Fruit fly (Drosophila melanogaster) whole organism: ENCODE measurements around the gene CG14615.

Source experiments
- CG8478 ChIP-seq: fragments of >200 bp; optimal IDR thresholded peaks from 2 replicates; lab custom pipeline; 2018; ENCODE audit warnings: inconsistent platforms
- Dll ChIP-seq: fragments of >200 bp; optimal IDR thresholded peaks from 2 replicates; lab custom pipeline; 2017
- EcR ChIP-seq, 2 experiments: fragments of >200 bp; optimal IDR thresholded peaks; 2 replicates each; lab custom pipeline; 2017; ENCODE audit warnings: missing biosample characterization in 2 of 2, missing genetic modification characterization in 2 of 2, missing genetic modification reagents in 2 of 2
- pan ChIP-seq: fragments of >200 bp; optimal IDR thresholded peaks from 2 replicates; lab custom pipeline; 2017
- psq ChIP-seq: fragments of >200 bp; optimal IDR thresholded peaks from 2 replicates; lab custom pipeline; 2017
- usp ChIP-seq: fragments of >200 bp; optimal IDR thresholded peaks from 2 replicates; lab custom pipeline; 2017; ENCODE audit warnings: missing biosample characterization, missing genetic modification characterization, mixed read lengths

DNA sequence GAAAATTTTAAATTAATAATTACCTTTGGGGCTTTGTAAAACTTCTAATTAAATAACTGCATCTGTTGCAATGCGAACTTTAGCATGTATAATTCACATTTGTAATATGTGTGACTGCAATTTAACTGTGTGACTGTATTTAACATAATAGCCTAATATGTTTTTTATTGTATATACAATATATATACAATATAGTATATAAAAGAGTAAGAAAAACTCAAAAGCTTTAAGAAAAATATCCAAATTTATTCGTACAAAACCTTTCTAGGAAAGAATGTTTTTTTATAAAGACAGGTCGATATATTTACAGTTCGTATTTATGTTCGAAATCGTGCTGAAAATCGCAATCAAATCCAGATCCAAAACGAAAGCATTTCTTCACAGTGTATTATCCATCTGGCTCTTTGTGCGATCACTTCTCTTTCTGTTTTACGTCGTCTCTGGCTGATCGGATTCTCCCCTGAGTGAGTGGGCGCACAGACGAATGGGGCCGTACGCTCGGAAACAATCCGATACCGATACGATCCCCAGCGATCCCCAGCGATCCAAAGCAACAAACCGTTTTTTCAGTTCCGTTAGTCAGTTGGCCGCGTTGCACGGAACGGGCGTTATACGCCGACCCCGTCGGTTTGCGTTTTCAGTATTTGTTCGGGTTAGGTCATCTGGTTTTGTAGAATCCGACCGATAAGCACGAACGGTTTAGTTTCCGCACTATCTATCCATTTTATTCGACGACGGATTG lies 41.9 kb upstream of the CG14615 start:
- no peak for TF ChIP-seq psq (lab: Kevin White, UChicago)
- no peak for TF ChIP-seq Dll (lab: Kevin White, UChicago)
- TF ChIP-seq CG8478, result no peak
- no peak for TF ChIP-seq pan (lab: Kevin White, UChicago)
- TF ChIP-seq usp (GFP tag; lab: Kevin White, UChicago), result no peak
- no peak for TF ChIP-seq EcR (GFP tag; optimal IDR thresholded peaks at IDR 0.05; lab: Kevin White, UChicago)
